Fruit fly (Drosophila melanogaster): ENCODE measurements around the gene gny.

The gny gene

DNA sequence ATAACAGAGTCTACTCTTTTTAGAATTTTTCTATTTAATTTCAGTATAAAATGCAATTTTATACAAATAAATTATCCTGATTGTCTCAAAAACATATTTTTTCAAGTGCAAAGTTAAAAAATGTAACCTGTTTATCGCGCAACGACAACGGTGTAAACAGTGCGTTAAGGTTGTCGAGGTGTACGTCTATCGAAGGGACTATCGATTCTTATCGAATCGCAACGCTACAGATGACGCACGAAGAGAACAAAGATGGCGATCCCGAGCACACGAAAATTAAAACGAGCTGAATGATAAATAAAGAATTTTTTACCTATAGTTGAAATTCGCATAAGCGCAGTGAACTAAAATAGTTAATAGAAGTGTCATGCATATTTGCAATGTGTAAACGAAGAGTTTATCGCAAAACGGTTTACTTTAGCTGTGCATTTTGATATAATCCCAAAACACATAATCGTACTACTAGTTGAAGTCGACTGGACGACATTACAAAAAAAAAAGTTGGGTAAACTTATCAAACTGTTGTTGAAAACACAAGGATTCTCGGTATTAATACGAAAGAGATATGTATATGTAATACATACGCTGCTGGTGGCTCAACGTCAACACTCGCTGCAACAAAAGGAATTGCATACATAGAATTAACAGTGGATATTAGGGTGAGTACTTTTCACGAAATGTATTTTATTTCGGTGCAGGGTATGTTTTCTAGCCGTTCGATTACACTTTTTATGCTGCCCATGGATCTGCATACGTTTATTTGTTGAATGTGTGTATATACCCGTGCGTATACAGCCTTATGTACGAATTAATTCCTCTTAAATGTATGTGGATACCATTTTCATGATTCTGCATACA lies 8.2 kb downstream of the gny start, which contains the start of gene da (continued):
- TF ChIP-seq CG14965 (GFP tag; optimal IDR thresholded peaks at IDR 0.05; ENCODE audit: borderline replicate concordance) (no peak), CG5180 (GFP tag; optimal IDR thresholded peaks at IDR 0.05) (no peak), CG18011 (GFP tag; optimal IDR thresholded peaks at IDR 0.05) (peak; percentile 20), CG17359 (tag; optimal IDR thresholded peaks at IDR 0.05) (peak; percentile 68), br (optimal IDR thresholded peaks at IDR 0.05) (no peak), Myb (GFP tag; optimal IDR thresholded peaks at IDR 0.05) (peak; percentile 29), Hr3 (GFP tag; optimal IDR thresholded peaks at IDR 0.05) (peak; percentile 61), ash1 (GFP tag; optimal IDR thresholded peaks at IDR 0.05) (peak; percentile 6), Nf-YA (GFP tag; IDR thresholded peaks at IDR 0.05) (no peak), CG9817 (tag; optimal IDR thresholded peaks at IDR 0.05) (no peak), CG8924 (tag; optimal IDR thresholded peaks at IDR 0.05) (peak; percentile 71), NfI (GFP tag; optimal IDR thresholded peaks at IDR 0.05) (peak; percentile 75), pzg (GFP tag; optimal IDR thresholded peaks at IDR 0.05) (peak; percentile 86), tll (GFP tag; optimal IDR thresholded peaks at IDR 0.05) (peak in 1 of 2 experiments; percentile 12), CoRest (tag; optimal IDR thresholded peaks at IDR 0.05) (peak; percentile 73), Scr (GFP tag; IDR thresholded peaks at IDR 0.05; ENCODE audit: partially characterized antibody) (peak; percentile 59), CG4282 (GFP tag; optimal IDR thresholded peaks at IDR 0.05) (peak; percentile 46), CG10267 (tag; optimal IDR thresholded peaks at IDR 0.05) (peak; percentile 64), hth (optimal IDR thresholded peaks at IDR 0.05) (no peak), shn (GFP tag; optimal IDR thresholded peaks at IDR 0.05) (peak; percentile 7), CG4424 (GFP tag; optimal IDR thresholded peaks at IDR 0.05) (peak; percentile 55), ssp (GFP tag; IDR thresholded peaks at IDR 0.05) (peak; percentile 98), pb (GFP tag; optimal IDR thresholded peaks at IDR 0.05) (no peak), CG3065 (GFP tag; optimal IDR thresholded peaks at IDR 0.05) (no peak), CTCF (GFP tag; optimal IDR thresholded peaks at IDR 0.05) (no peak), croc (GFP tag; conservative IDR thresholded peaks at IDR 0.05) (no peak), CG12659 (GFP tag; optimal IDR thresholded peaks at IDR 0.05) (peak; percentile 91), CG15011 (GFP tag; optimal IDR thresholded peaks at IDR 0.05) (no peak), CG4360 (GFP tag; IDR thresholded peaks at IDR 0.05) (no peak), nerfin-2 (GFP tag; IDR thresholded peaks at IDR 0.05; ENCODE audit: partially characterized antibody) (peak; percentile 65), pho (GFP tag; optimal IDR thresholded peaks at IDR 0.05) (peak; percentile 73), CG6813 (GFP tag; optimal IDR thresholded peaks at IDR 0.05) (peak; percentile 52), CG18262 (tag; optimal IDR thresholded peaks at IDR 0.05) (peak; percentile 58), luna (GFP tag; optimal IDR thresholded peaks at IDR 0.05) (no peak), CG8281 (tag; optimal IDR thresholded peaks at IDR 0.05) (no peak), MESR4 (GFP tag; optimal IDR thresholded peaks at IDR 0.05) (peak; percentile 91), cg (GFP tag; optimal IDR thresholded peaks at IDR 0.05) (no peak), Rfx (GFP tag; IDR thresholded peaks at IDR 0.05) (peak; percentile 75), dan (GFP tag; IDR thresholded peaks at IDR 0.05) (no peak), CG32767 (GFP tag; IDR thresholded peaks at IDR 0.05) (peak; percentile 30; the same call in 1 of the 2 replicates), trem (tag; optimal IDR thresholded peaks at IDR 0.05) (peak; percentile 59), CG11723 (GFP tag; optimal IDR thresholded peaks at IDR 0.05) (peak; percentile 77), CG18476 (GFP tag; optimal IDR thresholded peaks at IDR 0.05) (peak; percentile 44), ci (GFP tag; IDR thresholded peaks at IDR 0.05) (peak; percentile 81; the same call in 2 of the 3 replicates), Antp (GFP tag; optimal IDR thresholded peaks at IDR 0.05) (peak; percentile 57), Stat92E (GFP tag; optimal IDR thresholded peaks at IDR 0.05) (no peak), CG6272 (GFP tag; IDR thresholded peaks at IDR 0.05) (peak; percentile 50; the same call in 1 of the 2 replicates), CG4707 (GFP tag; optimal IDR thresholded peaks at IDR 0.05) (no peak), grau (tag; optimal IDR thresholded peaks at IDR 0.05) (peak; percentile 69)
